Worm (Caenorhabditis elegans): Measurements from ENCODE around the gene daf-37.

daf-37 gene

ce11 chrII:6168714-6169113 is 39.3 kb downstream of the daf-37 start:
- TF ChIP-seq aha-1 (tag; optimal IDR thresholded peaks at IDR 0.05) (no peak), fkh-10 (GFP tag; optimal IDR thresholded peaks at IDR 0.05) (no peak), zip-4 (GFP tag; optimal IDR thresholded peaks at IDR 0.05) (no peak), egl-13 (tag; optimal IDR thresholded peaks at IDR 0.05) (no peak), grh-1 (GFP tag; IDR thresholded peaks at IDR 0.05) (no peak), alr-1 (tag; optimal IDR thresholded peaks at IDR 0.05; ENCODE audit: borderline replicate concordance) (no peak), nhr-71 (tag; optimal IDR thresholded peaks at IDR 0.05) (no peak), lin-13 (GFP tag; optimal IDR thresholded peaks at IDR 0.05) (no peak), snu-23 (GFP tag; optimal IDR thresholded peaks at IDR 0.05) (no peak), nhr-237 (tag; optimal IDR thresholded peaks at IDR 0.05) (no peak)

- no peak for TF ChIP-seq ztf-11 (tag; optimal IDR thresholded peaks at IDR 0.05)
- TF ChIP-seq unc-30 (tag; optimal IDR thresholded peaks at IDR 0.05) = no peak
- TF ChIP-seq lin-14 (GFP tag; optimal IDR thresholded peaks at IDR 0.05) = peak; percentile 14
- TF ChIP-seq lsy-2 (tag; optimal IDR thresholded peaks at IDR 0.05) = no peak
- no peak for TF ChIP-seq nhr-19 (GFP tag; conservative IDR thresholded peaks at IDR 0.05)
- peak; percentile 64 for TF ChIP-seq fkh-10 (GFP tag; optimal IDR thresholded peaks at IDR 0.05)
Observed at ce11 chrII:6165152-6165551, 42.9 kb downstream of the daf-37 start.

- no peak for TF ChIP-seq efl-1 (optimal IDR thresholded peaks at IDR 0.05)
- peak in 1 of 2 experiments; percentile 35 for TF ChIP-seq efl-1 (GFP tag; optimal IDR thresholded peaks at IDR 0.05 in 1 of 2)
- no peak for TF ChIP-seq nhr-76 (tag; optimal IDR thresholded peaks at IDR 0.05)
- TF ChIP-seq mab-9 (GFP tag; IDR thresholded peaks at IDR 0.05) = no peak
- no peak for TF ChIP-seq dsc-1 (tag; optimal IDR thresholded peaks at IDR 0.05)
- no peak for TF ChIP-seq aha-1 (tag; optimal IDR thresholded peaks at IDR 0.05)
Observed at ce11 chrII:6160994-6161393, 47.0 kb downstream of the daf-37 start, which contains the start of gene exp-1. TSS of gene exp-1 (minus strand) at chrII:6161094.

ce11 chrII:6158111-6158510 is 49.9 kb downstream of the daf-37 start:
- TF ChIP-seq mdl-1 (tag; optimal IDR thresholded peaks at IDR 0.05) (no peak), elt-2 (tag; optimal IDR thresholded peaks at IDR 0.05) (no peak), F16B12.6 (tag; optimal IDR thresholded peaks at IDR 0.05) (no peak), sup-37 (GFP tag; optimal IDR thresholded peaks at IDR 0.05) (no peak), lin-35 (GFP tag; optimal IDR thresholded peaks at IDR 0.05) (no peak)

Data from whole organism, L1 larva.